Worm (Caenorhabditis elegans) whole organism, L4/young adult: ENCODE measurements around the gene F35B3.3.

Source experiments
- W03F9.2 ChIP-seq: fragments of 150-350 bp; optimal IDR thresholded peaks from 2 replicates; lab custom pipeline; 2014; ENCODE audit warnings: missing biosample characterization, missing genetic modification characterization
- him-1 ChIP-seq: sonication (generic microtip); optimal IDR thresholded peaks from 2 replicates; lab custom pipeline; 2016; ENCODE audit warnings: missing genotype, missing genetic modification reagents, missing genetic modification characterization, missing compliant biosample characterization

ce11 chrX:16995149-16995885, 17.9 kb upstream of the F35B3.3 start:
- TF ChIP-seq W03F9.2 (no peak), him-1 (tag; lab: Kevin White, UChicago) (no peak)
